Fruit fly (Drosophila melanogaster) whole organism, embryonic: ENCODE results near the gene CG14015.
A peak's percentile ranks its signal among the peaks of the same experiment; 100 is the strongest.

Experiments
- ATbp ChIP-seq: fragments of 200-800 bp; sonication (Bioruptor generic); optimal IDR thresholded peaks from 2 replicates; lab custom pipeline; 2017; ENCODE audit warnings: missing biosample characterization, mild to moderate bottlenecking, missing genetic modification characterization, missing genetic modification reagents
- Aef1 ChIP-seq: fragments of 200-800 bp; sonication (Bioruptor generic); IDR thresholded peaks from 3 replicates; pipeline ENCODE4 v1.3.6; 2022; ENCODE audit warnings: missing biosample characterization, missing genetic modification characterization
- B-H1 ChIP-seq: fragments of 200-800 bp; sonication (Bioruptor generic); IDR thresholded peaks from 3 replicates; pipeline ENCODE4 v1.3.6; 2022; ENCODE audit warnings: missing biosample characterization, missing genetic modification characterization
- BEAF-32 ChIP-seq: fragments of 200-800 bp; sonication (Bioruptor generic); optimal IDR thresholded peaks from 3 replicates; lab custom pipeline; 2017; ENCODE audit warnings: missing biosample characterization, missing genetic modification characterization, mild to moderate bottlenecking, moderate library complexity, missing genetic modification reagents
- CG10267 ChIP-seq: fragments of 200-800 bp; sonication (Bioruptor generic); optimal IDR thresholded peaks from 2 replicates; lab custom pipeline; 2018; ENCODE audit warnings: missing biosample characterization, mild to moderate bottlenecking, missing genetic modification characterization, moderate library complexity
- CG12219 ChIP-seq: fragments of 200-800 bp; sonication (Bioruptor generic); optimal IDR thresholded peaks from 3 replicates; lab custom pipeline; 2018; ENCODE audit warnings: missing biosample characterization, mild to moderate bottlenecking, missing genetic modification characterization
- CG17385 ChIP-seq: fragments of 200-800 bp; sonication (Bioruptor generic); optimal IDR thresholded peaks from 3 replicates; lab custom pipeline; 2018; ENCODE audit warnings: missing biosample characterization, mild to moderate bottlenecking, missing genetic modification characterization
- CG2116 ChIP-seq: fragments of 200-800 bp; sonication (Bioruptor generic); optimal IDR thresholded peaks from 3 replicates; lab custom pipeline; 2018; ENCODE audit warnings: missing biosample characterization, mild to moderate bottlenecking, missing genetic modification characterization
- CG2875 ChIP-seq: fragments of 200-800 bp; sonication (Bioruptor generic); optimal IDR thresholded peaks from 2 replicates; lab custom pipeline; 2017; ENCODE audit warnings: missing biosample characterization, mild to moderate bottlenecking, missing genetic modification characterization, missing genetic modification reagents
- CG2889 ChIP-seq: fragments of 200-800 bp; sonication (Bioruptor generic); IDR thresholded peaks from 3 replicates; pipeline ENCODE4 v1.3.6; 2022; ENCODE audit warnings: missing biosample characterization, missing genetic modification characterization
- CG31441 ChIP-seq: fragments of 200-800 bp; sonication (Bioruptor generic); IDR thresholded peaks from 2 replicates; pipeline ENCODE4 v1.3.6; 2022; ENCODE audit warnings: missing biosample characterization, missing genetic modification characterization
- CG34376 ChIP-seq: fragments of 200-800 bp; sonication (Bioruptor generic); optimal IDR thresholded peaks from 2 replicates; lab custom pipeline; 2018; ENCODE audit warnings: missing biosample characterization, mild to moderate bottlenecking, missing genetic modification characterization
- CG34422 ChIP-seq: fragments of 200-800 bp; sonication (Bioruptor generic); IDR thresholded peaks from 3 replicates; pipeline ENCODE4 v1.3.6; 2022; ENCODE audit warnings: missing biosample characterization, missing genetic modification characterization
- CG9437 ChIP-seq: fragments of 200-800 bp; sonication (Bioruptor generic); optimal IDR thresholded peaks from 2 replicates; lab custom pipeline; 2018; ENCODE audit warnings: missing biosample characterization, mild to moderate bottlenecking, missing genetic modification characterization
- CG9609 ChIP-seq: fragments of 200-800 bp; sonication (Bioruptor generic); optimal IDR thresholded peaks from 3 replicates; lab custom pipeline; 2016; ENCODE audit warnings: missing biosample characterization, missing genetic modification characterization
- CrebB ChIP-seq: fragments of 200-800 bp; sonication (Bioruptor generic); optimal IDR thresholded peaks from 3 replicates; lab custom pipeline; 2018; ENCODE audit warnings: missing biosample characterization, mild to moderate bottlenecking, missing genetic modification characterization
- D ChIP-seq, 2 experiments: fragments of 200-800 bp in 1 of 2; fragments of >200 bp in 1 of 2; sonication (Bioruptor generic) in 1 of 2; optimal IDR thresholded peaks; 2 replicates in 1 of 2; 3 replicates in 1 of 2; lab custom pipeline; 2017; ENCODE audit warnings: mild to moderate bottlenecking in 1 of 2, missing biosample characterization in 1 of 2, missing genetic modification characterization in 1 of 2, missing genetic modification reagents in 1 of 2
- D19B ChIP-seq: fragments of 200-800 bp; sonication (Bioruptor generic); optimal IDR thresholded peaks from 2 replicates; lab custom pipeline; 2017; ENCODE audit warnings: missing biosample characterization, mild to moderate bottlenecking, missing genetic modification characterization
- Dbx ChIP-seq: fragments of 200-800 bp; sonication (Bioruptor generic); IDR thresholded peaks from 3 replicates; pipeline ENCODE4 v1.3.6; 2022; ENCODE audit warnings: missing biosample characterization, missing genetic modification characterization
- Dip3 ChIP-seq: fragments of 200-800 bp; sonication (Bioruptor generic); optimal IDR thresholded peaks from 3 replicates; lab custom pipeline; 2016; ENCODE audit warnings: missing biosample characterization, missing genetic modification characterization
- Dll ChIP-seq: fragments of 200-800 bp; sonication (Bioruptor generic); IDR thresholded peaks from 4 replicates; pipeline ENCODE4 v1.3.6; 2022; ENCODE audit warnings: missing biosample characterization, missing genetic modification characterization; ENCODE audit not compliant: partially characterized antibody
- Drgx ChIP-seq: fragments of 200-800 bp; sonication (Bioruptor generic); IDR thresholded peaks from 2 replicates; pipeline ENCODE4 v1.3.6; 2022; ENCODE audit warnings: missing biosample characterization, missing genetic modification characterization
- Fer1 ChIP-seq: fragments of 200-800 bp; sonication (Bioruptor generic); optimal IDR thresholded peaks from 2 replicates; lab custom pipeline; 2017; ENCODE audit warnings: missing biosample characterization, mild to moderate bottlenecking, missing genetic modification characterization
- HLH54F ChIP-seq: fragments of 200-800 bp; sonication (Bioruptor generic); optimal IDR thresholded peaks from 3 replicates; lab custom pipeline; 2016; ENCODE audit warnings: missing biosample characterization, missing genetic modification characterization
- Max ChIP-seq: fragments of 200-800 bp; sonication (Bioruptor generic); optimal IDR thresholded peaks from 2 replicates; lab custom pipeline; 2016; ENCODE audit warnings: missing biosample characterization, mild to moderate bottlenecking, missing genetic modification characterization
- Meics ChIP-seq: fragments of 200-800 bp; sonication (Bioruptor generic); optimal IDR thresholded peaks from 2 replicates; lab custom pipeline; 2017; ENCODE audit warnings: missing biosample characterization, mild to moderate bottlenecking, missing genetic modification characterization
- Nf-YB ChIP-seq: fragments of 200-800 bp; sonication (Bioruptor generic); optimal IDR thresholded peaks from 3 replicates; lab custom pipeline; 2019; ENCODE audit warnings: missing biosample characterization, mild to moderate bottlenecking, missing genetic modification characterization, moderate library complexity
- Rfx ChIP-seq: fragments of 200-800 bp; sonication (Bioruptor generic); IDR thresholded peaks from 2 replicates; pipeline ENCODE4 v1.3.6; 2022; ENCODE audit warnings: missing biosample characterization, missing genetic modification characterization
- Rx ChIP-seq: fragments of 200-800 bp; sonication (Bioruptor generic); IDR thresholded peaks from 2 replicates; pipeline ENCODE4 v1.3.6; 2022; ENCODE audit warnings: missing biosample characterization, missing genetic modification characterization
- ara ChIP-seq: fragments of 200-800 bp; sonication (Bioruptor generic); IDR thresholded peaks from 2 replicates; pipeline ENCODE4 v1.3.6; 2022; ENCODE audit warnings: missing biosample characterization, missing genetic modification characterization
- chn ChIP-seq: fragments of 200-800 bp; sonication (Bioruptor generic); optimal IDR thresholded peaks from 2 replicates; lab custom pipeline; 2016; ENCODE audit warnings: missing biosample characterization, missing genetic modification characterization
- ci ChIP-seq: fragments of 200-800 bp; sonication (Bioruptor generic); IDR thresholded peaks from 3 replicates; pipeline ENCODE4 v1.3.6; 2022; ENCODE audit warnings: missing biosample characterization, missing genetic modification characterization
- crp ChIP-seq, 2 experiments: fragments of 200-800 bp; sonication (Bioruptor generic); optimal IDR thresholded peaks; 2 replicates in 1 of 2; 3 replicates in 1 of 2; lab custom pipeline; 2017; ENCODE audit warnings: missing biosample characterization in 2 of 2, missing genetic modification characterization in 2 of 2, mild to moderate bottlenecking in 1 of 2, moderate library complexity in 1 of 2
- dpn ChIP-seq, 2 experiments: fragments of 200-800 bp; sonication (Bioruptor generic); optimal IDR thresholded peaks; 3 replicates each; lab custom pipeline; 2016; ENCODE audit warnings: missing biosample characterization in 2 of 2, missing genetic modification characterization in 2 of 2
- fd102C ChIP-seq: fragments of 200-800 bp; sonication (Bioruptor generic); optimal IDR thresholded peaks from 2 replicates; lab custom pipeline; 2018; ENCODE audit warnings: missing biosample characterization, mild to moderate bottlenecking, missing genetic modification characterization, moderate library complexity
- ham ChIP-seq: fragments of 200-800 bp; sonication (Bioruptor generic); IDR thresholded peaks from 2 replicates; pipeline ENCODE4 v1.3.6; 2022; ENCODE audit warnings: missing biosample characterization, missing genetic modification characterization
- insv ChIP-seq, 2 experiments: fragments of 200-800 bp; sonication (Bioruptor generic); optimal IDR thresholded peaks; 3 replicates each; lab custom pipeline; 2016 to 2018; ENCODE audit warnings: missing biosample characterization in 2 of 2, missing genetic modification characterization in 2 of 2
- lov ChIP-seq, 2 experiments: fragments of 200-800 bp in 1 of 2; fragments of >200 bp in 1 of 2; sonication (Bioruptor generic) in 1 of 2; IDR thresholded peaks in 1 of 2; optimal IDR thresholded peaks in 1 of 2; 2 replicates in 1 of 2; 3 replicates in 1 of 2; pipeline versions ENCODE4 v1.3.6 to Lab custom; 2017 to 2022; ENCODE audit warnings: missing biosample characterization in 1 of 2, missing genetic modification characterization in 1 of 2
- nmo ChIP-seq: fragments of 200-800 bp; sonication (Bioruptor generic); optimal IDR thresholded peaks from 2 replicates; lab custom pipeline; 2018; ENCODE audit warnings: missing biosample characterization, mild to moderate bottlenecking, missing genetic modification characterization, moderate library complexity
- phol ChIP-seq: fragments of 200-800 bp; sonication (Bioruptor generic); optimal IDR thresholded peaks from 3 replicates; lab custom pipeline; 2018; ENCODE audit warnings: missing biosample characterization, mild to moderate bottlenecking, missing genetic modification characterization, moderate library complexity
- pnt ChIP-seq: fragments of 200-800 bp; sonication (Bioruptor generic); optimal IDR thresholded peaks from 3 replicates; lab custom pipeline; 2016; ENCODE audit warnings: missing biosample characterization, missing genetic modification characterization
- sens ChIP-seq: fragments of 200-800 bp; sonication (Bioruptor generic); peaks from one replicate; lab custom pipeline; 2016; ENCODE audit warnings: missing biosample characterization, missing genetic modification characterization
- sima ChIP-seq: fragments of 200-800 bp; sonication (Bioruptor generic); optimal IDR thresholded peaks from 2 replicates; lab custom pipeline; 2016; ENCODE audit warnings: missing biosample characterization, missing genetic modification characterization
- sqz ChIP-seq: fragments of 200-800 bp; sonication (Bioruptor generic); optimal IDR thresholded peaks from 3 replicates; lab custom pipeline; 2018; ENCODE audit warnings: missing biosample characterization, mild to moderate bottlenecking, missing genetic modification characterization
- tgo ChIP-seq: fragments of 200-800 bp; sonication (Bioruptor generic); IDR thresholded peaks from 3 replicates; pipeline ENCODE4 v1.3.6; 2022; ENCODE audit warnings: missing biosample characterization, missing genetic modification characterization
- tio ChIP-seq: fragments of 200-800 bp; sonication (Bioruptor generic); optimal IDR thresholded peaks from 2 replicates; lab custom pipeline; 2017; ENCODE audit warnings: missing biosample characterization, missing genetic modification characterization, inconsistent platforms
- tll ChIP-seq, 2 experiments: fragments of 200-800 bp in 1 of 2; fragments of >200 bp in 1 of 2; sonication (Bioruptor generic) in 1 of 2; optimal IDR thresholded peaks; 2 replicates each; lab custom pipeline; 2017 to 2019; ENCODE audit warnings: missing biosample characterization in 2 of 2, missing genetic modification characterization in 2 of 2, mild to moderate bottlenecking in 1 of 2, moderate library complexity in 1 of 2
- toy ChIP-seq: fragments of 200-800 bp; sonication (Bioruptor generic); IDR thresholded peaks from 2 replicates; pipeline ENCODE4 v1.3.6; 2022; ENCODE audit warnings: missing biosample characterization, missing genetic modification characterization

Gene CG14015

dm6 chr2L:5542944-5543515 lies 4.0 kb upstream of the CG14015 start (continued):
- TF ChIP-seq fd102C (GFP tag; lab: Kevin White, UChicago) = no peak
- peak; percentile 0 for TF ChIP-seq Dip3 (GFP tag; lab: Kevin White, UChicago)
- peak; percentile 47 for TF ChIP-seq ATbp
- TF ChIP-seq Nf-YB = no peak
- peak; percentile 78 for TF ChIP-seq Rfx (GFP tag; lab: Robert Waterston, UW)
- peak; percentile 86 for TF ChIP-seq CG34422 (GFP tag; lab: Robert Waterston, UW)
- no peak for TF ChIP-seq tio (GFP tag; lab: Kevin White, UChicago)
- TF ChIP-seq Dbx (GFP tag; lab: Robert Waterston, UW) = no peak
- TF ChIP-seq insv (GFP tag; optimal IDR thresholded peaks at IDR 0.05; lab: Kevin White, UChicago) = peak in 1 of 2 experiments; percentile 27
- TF ChIP-seq tll (GFP tag; optimal IDR thresholded peaks at IDR 0.05; lab: Kevin White, UChicago) = no peak
- 0 out of 2 replicates have a peak, but pooled peaks have one; percentile 39 for TF ChIP-seq toy
- TF ChIP-seq CG9437 (GFP tag; lab: Kevin White, UChicago) = peak; percentile 4
- TF ChIP-seq HLH54F (GFP tag; lab: Kevin White, UChicago) = peak; percentile 34
- TF ChIP-seq CG10267 (tag; lab: Kevin White, UChicago) = no peak
- TF ChIP-seq lov (optimal IDR thresholded peaks at IDR 0.05; lab: Kevin White, UChicago) = no peak
- TF ChIP-seq lov (GFP tag; IDR thresholded peaks at IDR 0.05; lab: Robert Waterston, UW) = 0 out of 3 replicates have a peak, but pooled peaks have one; percentile 42
- peak; percentile 27 for TF ChIP-seq nmo (GFP tag; lab: Kevin White, UChicago)
- peak; percentile 67 for TF ChIP-seq sens
- TF ChIP-seq CG34376 (GFP tag; lab: Kevin White, UChicago) = peak; percentile 27
- TF ChIP-seq CG2875 (GFP tag; lab: Kevin White, UChicago) = no peak
- no peak for TF ChIP-seq D19B (GFP tag; lab: Kevin White, UChicago)
- no peak for TF ChIP-seq ham (GFP tag; lab: Robert Waterston, UW)
- TF ChIP-seq CG2889 (GFP tag; lab: Robert Waterston, UW) = 0 out of 3 replicates have a peak, but pooled peaks have one; percentile 32
- TF ChIP-seq sima (GFP tag; lab: Kevin White, UChicago) = no peak
- TF ChIP-seq Meics = peak; percentile 60
- TF ChIP-seq CG17385 = peak; percentile 54
- TF ChIP-seq Drgx (GFP tag; lab: Robert Waterston, UW) = peak; percentile 68
- TF ChIP-seq ci (GFP tag; lab: Robert Waterston, UW) = peak; percentile 88
- TF ChIP-seq dpn (GFP tag; optimal IDR thresholded peaks at IDR 0.05; lab: Kevin White, UChicago) = peak; percentile 24 to 72
- peak; percentile 47; the same call in 1 of the 3 replicates for TF ChIP-seq B-H1 (GFP tag; lab: Robert Waterston, UW)
- peak; percentile 1 for TF ChIP-seq Max (GFP tag; lab: Kevin White, UChicago)
- TF ChIP-seq Dll (GFP tag; lab: Robert Waterston, UW) = 0 out of 4 replicates have a peak, but pooled peaks have one; percentile 9
- no peak; the same call in 2 of the 3 replicates for TF ChIP-seq Aef1 (GFP tag; lab: Robert Waterston, UW)
- peak; percentile 36 for TF ChIP-seq CrebB
- TF ChIP-seq tgo = peak; percentile 57; the same call in 2 of the 3 replicates
- peak; percentile 43 for TF ChIP-seq CG9609 (GFP tag; lab: Kevin White, UChicago)
- TF ChIP-seq D (optimal IDR thresholded peaks at IDR 0.05; lab: Kevin White, UChicago) = no peak
- no peak for TF ChIP-seq D (GFP tag; optimal IDR thresholded peaks at IDR 0.05; lab: Kevin White, UChicago)
- no peak for TF ChIP-seq phol (tag; lab: Kevin White, UChicago)
- peak; percentile 68 for TF ChIP-seq Fer1 (GFP tag; lab: Kevin White, UChicago)
- no peak for TF ChIP-seq BEAF-32 (GFP tag; lab: Kevin White, UChicago)
- TF ChIP-seq ara (GFP tag; lab: Robert Waterston, UW) = no peak
- TF ChIP-seq Rx (GFP tag; lab: Robert Waterston, UW) = no peak
- TF ChIP-seq CG31441 (GFP tag; lab: Robert Waterston, UW) = no peak; the same call in 1 of the 2 replicates
- TF ChIP-seq chn = peak; percentile 11
- no peak for TF ChIP-seq crp (GFP tag; optimal IDR thresholded peaks at IDR 0.05; lab: Kevin White, UChicago)
- no peak for TF ChIP-seq CG2116
- no peak for TF ChIP-seq CG12219
- peak; percentile 9 for TF ChIP-seq pnt (GFP tag; lab: Kevin White, UChicago)
- TF ChIP-seq sqz = no peak
